Comparison of ENCODE assay signal across 4 worm cellular contexts in the genomic region with DNA sequence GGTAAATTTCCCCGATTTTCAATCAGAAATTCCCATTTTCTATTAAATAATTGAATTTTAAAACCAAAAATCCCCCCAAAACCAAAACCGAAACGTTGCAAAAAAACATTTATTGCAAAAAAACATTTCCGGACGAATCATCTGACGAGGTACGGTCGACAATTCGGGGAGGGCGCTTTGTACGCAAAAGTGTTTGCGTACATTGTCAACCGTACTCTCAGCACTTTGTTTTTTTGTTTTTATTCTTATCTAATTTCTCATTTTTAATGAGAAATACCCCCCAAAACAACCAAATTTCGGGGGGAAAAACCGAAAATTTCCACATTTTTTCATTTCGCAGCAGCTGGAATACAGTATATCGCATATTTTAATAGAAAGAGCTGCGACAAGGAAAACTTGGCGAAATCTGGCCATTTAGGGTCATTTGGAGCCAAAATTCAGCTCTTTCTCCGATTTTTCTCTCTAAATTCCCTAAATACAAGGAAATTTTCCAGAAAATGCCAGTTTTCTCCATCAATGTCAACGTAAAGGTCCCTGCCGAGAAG.
A peak's percentile ranks its signal among the peaks of the same experiment; 100 is the strongest.
TF ChIP-seq lines count a peak whose summit lies in the region.

A gene (plus strand): TSS at position 495 of the 545 bp plus-strand sequence.

TF ChIP-seq in whole organism, L1 larva, 84 proteins besides CTCF, POLR2A, EP300 and RAD21 (continued from another document):
- TF ChIP-seq efl-1 (optimal IDR thresholded peaks at IDR 0.05; lab: Kevin White, UChicago) (peak; percentile 40 to 56), efl-1 (GFP tag; optimal IDR thresholded peaks at IDR 0.05 in 1 of 2; lab: Kevin White, UChicago) (peak; percentile 57 to 86), skn-1 (tag; optimal IDR thresholded peaks at IDR 0.05; lab: Kevin White, UChicago) (peak; percentile 69), snu-23 (GFP tag; optimal IDR thresholded peaks at IDR 0.05; lab: Kevin White, UChicago) (peak; percentile 50), hlh-17 (GFP tag; optimal IDR thresholded peaks at IDR 0.05; lab: Kevin White, UChicago; ENCODE audit: borderline replicate concordance) (no peak), pag-3 (tag; optimal IDR thresholded peaks at IDR 0.05; lab: Kevin White, UChicago; ENCODE audit: borderline replicate concordance, insufficient read depth) (peak; percentile 20), nhr-237 (tag; optimal IDR thresholded peaks at IDR 0.05; lab: Kevin White, UChicago) (no peak), C16A3.4 (tag; optimal IDR thresholded peaks at IDR 0.05; lab: Kevin White, UChicago) (peak; percentile 40), lin-35 (GFP tag; optimal IDR thresholded peaks at IDR 0.05; lab: Kevin White, UChicago) (peak; percentile 61 to 75), zag-1 (tag; optimal IDR thresholded peaks at IDR 0.05; lab: Kevin White, UChicago) (no peak), ets-5 (GFP tag; IDR thresholded peaks at IDR 0.05; lab: Robert Waterston, UW) (no peak), nhr-28 (tag; optimal IDR thresholded peaks at IDR 0.05; lab: Kevin White, UChicago) (no peak), lin-13 (GFP tag; optimal IDR thresholded peaks at IDR 0.05; lab: Kevin White, UChicago) (no peak), lin-15B (tag; optimal IDR thresholded peaks at IDR 0.05; lab: Kevin White, UChicago) (peak; percentile 7), unc-130 (tag; optimal IDR thresholded peaks at IDR 0.05; lab: Kevin White, UChicago) (peak; percentile 39), fkh-8 (tag; optimal IDR thresholded peaks at IDR 0.05; lab: Kevin White, UChicago) (peak; percentile 21), nhr-47 (tag; optimal IDR thresholded peaks at IDR 0.05; lab: Kevin White, UChicago) (no peak), mdl-1 (tag; optimal IDR thresholded peaks at IDR 0.05; lab: Kevin White, UChicago) (peak in 1 of 2 experiments; percentile 33), nhr-90 (tag; optimal IDR thresholded peaks at IDR 0.05; lab: Kevin White, UChicago; ENCODE audit: poor library complexity) (no peak), ces-1 (GFP tag; optimal IDR thresholded peaks at IDR 0.05; lab: Kevin White, UChicago) (no peak)

TF ChIP-seq in whole organism, L2 larva, 48 proteins besides CTCF, POLR2A, EP300 and RAD21 (continued from another document):
- TF ChIP-seq lin-13 (GFP tag; optimal IDR thresholded peaks at IDR 0.05; lab: Kevin White, UChicago) (peak; percentile 32), nhr-21 (tag; optimal IDR thresholded peaks at IDR 0.05; lab: Kevin White, UChicago) (no peak), lin-11 (tag; optimal IDR thresholded peaks at IDR 0.05; lab: Kevin White, UChicago) (no peak), elt-3 (tag; optimal IDR thresholded peaks at IDR 0.05; lab: Kevin White, UChicago) (no peak), blmp-1 (tag; optimal IDR thresholded peaks at IDR 0.05; lab: Kevin White, UChicago; ENCODE audit: insufficient read depth) (no peak), mbf-1 (tag; optimal IDR thresholded peaks at IDR 0.05; lab: Kevin White, UChicago) (no peak), lsy-2 (tag; optimal IDR thresholded peaks at IDR 0.05; lab: Kevin White, UChicago) (peak; percentile 86 to 98), nhr-129 (tag; optimal IDR thresholded peaks at IDR 0.05; lab: Kevin White, UChicago) (peak; percentile 41), elt-1 (tag; optimal IDR thresholded peaks at IDR 0.05; lab: Kevin White, UChicago) (no peak), sma-9 (GFP tag; optimal IDR thresholded peaks at IDR 0.05; lab: Kevin White, UChicago) (no peak), sma-9 (tag; optimal IDR thresholded peaks at IDR 0.05; lab: Kevin White, UChicago) (no peak), nhr-12 (tag; optimal IDR thresholded peaks at IDR 0.05; lab: Kevin White, UChicago) (no peak), mab-5 (tag; optimal IDR thresholded peaks at IDR 0.05; lab: Kevin White, UChicago) (no peak), ama-1 (optimal IDR thresholded peaks at IDR 0.05; lab: Kevin White, UChicago) (no peak), nhr-237 (tag; optimal IDR thresholded peaks at IDR 0.05; lab: Kevin White, UChicago) (no peak), sma-3 (GFP tag; optimal IDR thresholded peaks at IDR 0.05; lab: Kevin White, UChicago) (no peak), skn-1 (tag; optimal IDR thresholded peaks at IDR 0.05; lab: Kevin White, UChicago) (no peak), alr-1 (tag; optimal IDR thresholded peaks at IDR 0.05; lab: Kevin White, UChicago) (no peak), nhr-23 (tag; optimal IDR thresholded peaks at IDR 0.05; lab: Kevin White, UChicago) (no peak), F13H6.1 (tag; optimal IDR thresholded peaks at IDR 0.05; lab: Kevin White, UChicago) (no peak), nhr-77 (tag; optimal IDR thresholded peaks at IDR 0.05; lab: Kevin White, UChicago) (no peak), nhr-11 (tag; optimal IDR thresholded peaks at IDR 0.05; lab: Kevin White, UChicago) (no peak), lin-39 (tag; optimal IDR thresholded peaks at IDR 0.05; lab: Kevin White, UChicago) (no peak), gmeb-1 (tag; optimal IDR thresholded peaks at IDR 0.05; lab: Kevin White, UChicago) (peak; percentile 36), ztf-11 (tag; optimal IDR thresholded peaks at IDR 0.05; lab: Kevin White, UChicago) (no peak), peb-1 (tag; optimal IDR thresholded peaks at IDR 0.05; lab: Kevin White, UChicago) (no peak), fos-1 (tag; optimal IDR thresholded peaks at IDR 0.05; lab: Kevin White, UChicago) (no peak), dmd-4 (tag; optimal IDR thresholded peaks at IDR 0.05; lab: Kevin White, UChicago) (no peak), sem-4 (tag; optimal IDR thresholded peaks at IDR 0.05; lab: Kevin White, UChicago) (no peak), aly-2 (tag; optimal IDR thresholded peaks at IDR 0.05; lab: Kevin White, UChicago) (no peak), snpc-4 (tag; optimal IDR thresholded peaks at IDR 0.05; lab: Kevin White, UChicago) (no peak), nhr-25 (tag; optimal IDR thresholded peaks at IDR 0.05; lab: Kevin White, UChicago) (no peak), unc-39 (tag; optimal IDR thresholded peaks at IDR 0.05; lab: Kevin White, UChicago) (no peak), ceh-82 (tag; optimal IDR thresholded peaks at IDR 0.05; lab: Kevin White, UChicago) (no peak), R02D3.7 (tag; optimal IDR thresholded peaks at IDR 0.05; lab: Kevin White, UChicago) (no peak), ztf-4 (tag; optimal IDR thresholded peaks at IDR 0.05; lab: Kevin White, UChicago) (no peak), egl-27 (tag; optimal IDR thresholded peaks at IDR 0.05; lab: Kevin White, UChicago) (no peak), C34F6.9 (tag; optimal IDR thresholded peaks at IDR 0.05; lab: Kevin White, UChicago) (peak; percentile 54)

TF ChIP-seq in whole organism, L3 larva, 47 proteins besides CTCF, POLR2A, EP300 and RAD21 (continued from another document):
- no peak for TF ChIP-seq ztf-11 (tag; optimal IDR thresholded peaks at IDR 0.05; lab: Kevin White, UChicago)
- TF ChIP-seq jun-1 (tag; optimal IDR thresholded peaks at IDR 0.05; lab: Kevin White, UChicago): no peak
- no peak for TF ChIP-seq nhr-25 (tag; optimal IDR thresholded peaks at IDR 0.05; lab: Kevin White, UChicago)
- no peak for TF ChIP-seq nhr-43 (tag; optimal IDR thresholded peaks at IDR 0.05; lab: Kevin White, UChicago; ENCODE audit: poor library complexity, severe bottlenecking)
- TF ChIP-seq lin-15B (tag; optimal IDR thresholded peaks at IDR 0.05; lab: Kevin White, UChicago): peak; percentile 66
- TF ChIP-seq daf-12 (tag; optimal IDR thresholded peaks at IDR 0.05; lab: Kevin White, UChicago): no peak
- TF ChIP-seq hmg-11 (tag; optimal IDR thresholded peaks at IDR 0.05; lab: Kevin White, UChicago): peak; percentile 33
- peak; percentile 9 for TF ChIP-seq elt-2 (tag; optimal IDR thresholded peaks at IDR 0.05; lab: Kevin White, UChicago)
- no peak for TF ChIP-seq unc-39 (tag; optimal IDR thresholded peaks at IDR 0.05; lab: Kevin White, UChicago)
- no peak for TF ChIP-seq tbx-2 (tag; optimal IDR thresholded peaks at IDR 0.05; lab: Kevin White, UChicago)
- TF ChIP-seq fkh-2 (tag; optimal IDR thresholded peaks at IDR 0.05; lab: Kevin White, UChicago): no peak
- TF ChIP-seq ceh-9 (tag; optimal IDR thresholded peaks at IDR 0.05; lab: Kevin White, UChicago): no peak
- no peak for TF ChIP-seq ceh-16 (tag; optimal IDR thresholded peaks at IDR 0.05; lab: Kevin White, UChicago)

TF ChIP-seq in whole organism, L4 larva, 104 proteins besides CTCF, POLR2A, EP300 and RAD21 (continued from another document):
- TF ChIP-seq sdz-12 (GFP tag; optimal IDR thresholded peaks at IDR 0.05; lab: Kevin White, UChicago) (no peak), daf-8 (GFP tag; IDR thresholded peaks at IDR 0.05; lab: Robert Waterston, UW) (no peak), mxl-3 (GFP tag; optimal IDR thresholded peaks at IDR 0.05; lab: Kevin White, UChicago) (no peak), mep-1 (tag; optimal IDR thresholded peaks at IDR 0.05; lab: Kevin White, UChicago) (peak; percentile 26), unc-62 (GFP tag; optimal IDR thresholded peaks at IDR 0.05 in 1 of 2; lab: Kevin White, UChicago) (peak in 1 of 2 experiments; percentile 82), unc-62 (tag; optimal IDR thresholded peaks at IDR 0.05; lab: Kevin White, UChicago) (no peak), jun-1 (tag; optimal IDR thresholded peaks at IDR 0.05; lab: Kevin White, UChicago) (no peak), saeg-2 (GFP tag; IDR thresholded peaks at IDR 0.05; lab: Robert Waterston, UW) (no peak), skn-1 (tag; optimal IDR thresholded peaks at IDR 0.05; lab: Kevin White, UChicago) (no peak), lin-29 (GFP tag; IDR thresholded peaks at IDR 0.05; lab: Robert Waterston, UW) (no peak), T20F7.1 (GFP tag; optimal IDR thresholded peaks at IDR 0.05; lab: Kevin White, UChicago) (no peak), Y5F2A.4 (GFP tag; optimal IDR thresholded peaks at IDR 0.05; lab: Kevin White, UChicago) (no peak), Y48G9A.11 (GFP tag; IDR thresholded peaks at IDR 0.05; lab: Robert Waterston, UW) (no peak), lsy-2 (tag; optimal IDR thresholded peaks at IDR 0.05; lab: Kevin White, UChicago) (peak; percentile 54 to 98), dpl-1 (GFP tag; optimal IDR thresholded peaks at IDR 0.05; lab: Kevin White, UChicago) (peak; percentile 51), hlh-30 (tag; optimal IDR thresholded peaks at IDR 0.05; lab: Kevin White, UChicago; ENCODE audit: insufficient read depth) (peak; percentile 89), egl-43 (GFP tag; IDR thresholded peaks at IDR 0.05; lab: Robert Waterston, UW) (no peak), ceh-82 (tag; optimal IDR thresholded peaks at IDR 0.05; lab: Kevin White, UChicago) (no peak), nhr-237 (tag; optimal IDR thresholded peaks at IDR 0.05; lab: Kevin White, UChicago) (no peak), spr-1 (tag; optimal IDR thresholded peaks at IDR 0.05; lab: Kevin White, UChicago) (no peak), Y75B8A.6 (GFP tag; IDR thresholded peaks at IDR 0.05; lab: Robert Waterston, UW) (no peak), dmd-8 (GFP tag; IDR thresholded peaks at IDR 0.05; lab: Robert Waterston, UW) (no peak), ces-1 (GFP tag; optimal IDR thresholded peaks at IDR 0.05; lab: Kevin White, UChicago) (no peak), snpc-4 (tag; optimal IDR thresholded peaks at IDR 0.05; lab: Kevin White, UChicago) (no peak), tag-97 (GFP tag; IDR thresholded peaks at IDR 0.05; lab: Robert Waterston, UW) (no peak), cey-2 (tag; optimal IDR thresholded peaks at IDR 0.05; lab: Kevin White, UChicago; ENCODE audit: borderline replicate concordance, insufficient read depth) (no peak), zip-2 (tag; optimal IDR thresholded peaks at IDR 0.05; lab: Kevin White, UChicago) (no peak), dmd-6 (GFP tag; IDR thresholded peaks at IDR 0.05; lab: Robert Waterston, UW) (peak; percentile 19; the same call in 1 of the 2 replicates), mes-2 (tag; optimal IDR thresholded peaks at IDR 0.05; lab: Kevin White, UChicago; ENCODE audit: poor library complexity, severe bottlenecking) (peak; percentile 45), ztf-11 (tag; optimal IDR thresholded peaks at IDR 0.05; lab: Kevin White, UChicago) (no peak), T26A8.4 (GFP tag; IDR thresholded peaks at IDR 0.05; lab: Robert Waterston, UW) (no peak), daf-16 (GFP tag; optimal IDR thresholded peaks at IDR 0.05; lab: Kevin White, UChicago) (no peak), daf-16 (tag; optimal IDR thresholded peaks at IDR 0.05; lab: Kevin White, UChicago) (peak; percentile 52), aha-1 (tag; lab: Kevin White, UChicago) (peak; percentile 64), dve-1 (tag; optimal IDR thresholded peaks at IDR 0.05; lab: Kevin White, UChicago; ENCODE audit: insufficient read depth) (peak; percentile 20), dmd-9 (GFP tag; IDR thresholded peaks at IDR 0.05; lab: Robert Waterston, UW) (no peak), nhr-11 (tag; optimal IDR thresholded peaks at IDR 0.05; lab: Kevin White, UChicago) (no peak), rbr-2 (tag; optimal IDR thresholded peaks at IDR 0.05; lab: Kevin White, UChicago) (no peak), nhr-28 (tag; optimal IDR thresholded peaks at IDR 0.05; lab: Kevin White, UChicago) (peak; percentile 27), mdt-29 (GFP tag; IDR thresholded peaks at IDR 0.05; lab: Robert Waterston, UW) (no peak), snpc-1.2 (GFP tag; IDR thresholded peaks at IDR 0.05; lab: Robert Waterston, UW) (no peak), nhr-102 (tag; optimal IDR thresholded peaks at IDR 0.05; lab: Kevin White, UChicago) (no peak), hif-1 (tag; optimal IDR thresholded peaks at IDR 0.05; lab: Kevin White, UChicago) (no peak), hlh-11 (tag; optimal IDR thresholded peaks at IDR 0.05; lab: Kevin White, UChicago) (peak; percentile 35), nhr-41 (GFP tag; IDR thresholded peaks at IDR 0.05; lab: Robert Waterston, UW) (no peak), nhr-10 (tag; optimal IDR thresholded peaks at IDR 0.05; lab: Kevin White, UChicago) (no peak)
